Worm (Caenorhabditis elegans) whole organism, L2 larva: ENCODE results near the gene cids-1.
A peak's percentile ranks its signal among the peaks of the same experiment; 100 is the strongest.

ENCODE experiments used
- C34F6.9 ChIP-seq: fragments of 150-350 bp; optimal IDR thresholded peaks from 2 replicates; lab custom pipeline; 2014; ENCODE audit warnings: missing biosample characterization, missing genetic modification characterization
- F13H6.1 ChIP-seq: sonication (generic microtip); optimal IDR thresholded peaks from 2 replicates; lab custom pipeline; 2016; ENCODE audit warnings: missing genetic modification characterization, missing compliant biosample characterization
- Y55F3AM.14 ChIP-seq: fragments of 200-800 bp; sonication (Bioruptor generic); optimal IDR thresholded peaks from 2 replicates; lab custom pipeline; 2018; ENCODE audit warnings: mild to moderate bottlenecking, missing genetic modification characterization, missing compliant biosample characterization
- ZK546.5 ChIP-seq: sonication (generic microtip); optimal IDR thresholded peaks from 2 replicates; lab custom pipeline; 2017; ENCODE audit warnings: missing biosample characterization, missing genetic modification characterization
- aly-2 ChIP-seq: fragments of 150-350 bp; optimal IDR thresholded peaks from 2 replicates; lab custom pipeline; 2014; ENCODE audit warnings: missing biosample characterization, missing genetic modification characterization
- ama-1 ChIP-seq: fragments of 150-350 bp; optimal IDR thresholded peaks from 2 replicates; lab custom pipeline; 2018; ENCODE audit warnings: inconsistent platforms
- blmp-1 ChIP-seq: sonication (generic microtip); optimal IDR thresholded peaks from 2 replicates; lab custom pipeline; 2017; ENCODE audit warnings: missing genetic modification characterization, mild to moderate bottlenecking, missing compliant biosample characterization, antibody characterized with exemption, moderate library complexity; ENCODE audit not compliant: insufficient read depth
- crh-2 ChIP-seq: sonication (generic microtip); optimal IDR thresholded peaks from 2 replicates; lab custom pipeline; 2017; ENCODE audit warnings: missing biosample characterization, missing genetic modification characterization
- dmd-4 ChIP-seq: sonication (generic microtip); optimal IDR thresholded peaks from 2 replicates; lab custom pipeline; 2017; ENCODE audit warnings: missing biosample characterization, missing genetic modification characterization
- egl-27 ChIP-seq: sonication (generic microtip); optimal IDR thresholded peaks from 3 replicates; lab custom pipeline; 2017; ENCODE audit warnings: missing biosample characterization, missing genetic modification reagents, missing genetic modification characterization
- elt-3 ChIP-seq: sonication (generic microtip); optimal IDR thresholded peaks from 2 replicates; lab custom pipeline; 2017; ENCODE audit warnings: missing biosample characterization, missing genetic modification characterization
- fos-1 ChIP-seq: fragments of 150-350 bp; optimal IDR thresholded peaks from 2 replicates; lab custom pipeline; 2014; ENCODE audit warnings: missing biosample characterization, missing genetic modification characterization
- gmeb-1 ChIP-seq: fragments of 150-350 bp; optimal IDR thresholded peaks from 2 replicates; lab custom pipeline; 2014; ENCODE audit warnings: missing biosample characterization, missing genetic modification characterization
- lin-11 ChIP-seq: fragments of 150-350 bp; sonication (generic microtip); optimal IDR thresholded peaks from 2 replicates; lab custom pipeline; 2014; ENCODE audit warnings: missing biosample characterization, missing genetic modification characterization, inconsistent platforms, mixed read lengths
- lin-13 ChIP-seq: fragments of 150-350 bp; optimal IDR thresholded peaks from 2 replicates; lab custom pipeline; 2014; ENCODE audit warnings: missing biosample characterization, missing genetic modification reagents, missing genetic modification characterization
- lin-39 ChIP-seq: fragments of 150-350 bp; optimal IDR thresholded peaks from 2 replicates; lab custom pipeline; 2014; ENCODE audit warnings: missing biosample characterization, missing genetic modification reagents, missing genetic modification characterization
- lsy-2 ChIP-seq, 2 experiments: fragments of 150-350 bp in 1 of 2; sonication (generic microtip) in 1 of 2; optimal IDR thresholded peaks; 2 replicates each; lab custom pipeline; 2014 to 2017; ENCODE audit warnings: missing biosample characterization in 2 of 2, missing genetic modification characterization in 2 of 2
- mab-5 ChIP-seq: fragments of 150-350 bp; optimal IDR thresholded peaks from 2 replicates; lab custom pipeline; 2014; ENCODE audit warnings: missing biosample characterization, missing genetic modification characterization
- mbf-1 ChIP-seq: sonication (generic microtip); optimal IDR thresholded peaks from 2 replicates; lab custom pipeline; 2017; ENCODE audit warnings: missing biosample characterization, missing genetic modification characterization
- mdl-1 ChIP-seq, 2 experiments: fragments of 150-350 bp in 1 of 2; sonication (generic microtip) in 1 of 2; optimal IDR thresholded peaks; 2 replicates each; lab custom pipeline; 2017; ENCODE audit warnings: missing biosample characterization in 2 of 2, missing genetic modification characterization in 2 of 2
- nhr-10 ChIP-seq: sonication (generic microtip); optimal IDR thresholded peaks from 2 replicates; lab custom pipeline; 2017; ENCODE audit warnings: missing biosample characterization, missing genetic modification characterization
- nhr-11 ChIP-seq: fragments of 150-350 bp; optimal IDR thresholded peaks from 2 replicates; lab custom pipeline; 2014; ENCODE audit warnings: missing biosample characterization, missing genetic modification characterization
- nhr-129 ChIP-seq: fragments of 150-350 bp; optimal IDR thresholded peaks from 2 replicates; lab custom pipeline; 2014; ENCODE audit warnings: missing biosample characterization, missing genetic modification characterization
- nhr-21 ChIP-seq: fragments of 150-350 bp; optimal IDR thresholded peaks from 2 replicates; lab custom pipeline; 2014; ENCODE audit warnings: missing biosample characterization, missing genetic modification characterization
- nhr-237 ChIP-seq: fragments of 150-350 bp; optimal IDR thresholded peaks from 2 replicates; lab custom pipeline; 2014; ENCODE audit warnings: missing biosample characterization, missing genetic modification characterization
- nhr-25 ChIP-seq: fragments of 150-350 bp; sonication (generic microtip); optimal IDR thresholded peaks from 3 replicates; lab custom pipeline; 2014; ENCODE audit warnings: missing biosample characterization, missing genetic modification characterization
- nhr-6 ChIP-seq: fragments of 150-350 bp; optimal IDR thresholded peaks from 2 replicates; lab custom pipeline; 2014; ENCODE audit warnings: missing biosample characterization, missing genetic modification characterization
- sem-4 ChIP-seq: fragments of 150-350 bp; optimal IDR thresholded peaks from 2 replicates; lab custom pipeline; 2014; ENCODE audit warnings: missing biosample characterization, missing genetic modification reagents, missing genetic modification characterization
- sma-3 ChIP-seq: sonication (generic microtip); optimal IDR thresholded peaks from 2 replicates; lab custom pipeline; 2016; ENCODE audit warnings: missing genetic modification reagents, missing genetic modification characterization, missing compliant biosample characterization
- sma-9 ChIP-seq, 2 experiments: fragments of 150-350 bp in 1 of 2; sonication (generic microtip) in 1 of 2; optimal IDR thresholded peaks; 2 replicates each; lab custom pipeline; 2014 to 2016; ENCODE audit warnings: missing genetic modification characterization in 2 of 2, mild to moderate bottlenecking in 1 of 2, missing biosample characterization in 1 of 2, missing compliant biosample characterization in 1 of 2, missing genetic modification reagents in 1 of 2, moderate library complexity in 1 of 2
- snpc-4 ChIP-seq: fragments of 150-350 bp; optimal IDR thresholded peaks from 2 replicates; lab custom pipeline; 2014; ENCODE audit warnings: missing biosample characterization, missing genetic modification characterization
- unc-39 ChIP-seq: fragments of 150-350 bp; optimal IDR thresholded peaks from 2 replicates; lab custom pipeline; 2014; ENCODE audit warnings: missing biosample characterization, missing genetic modification characterization
- unc-55 ChIP-seq: fragments of 150-350 bp; sonication (generic microtip); optimal IDR thresholded peaks from 3 replicates; lab custom pipeline; 2014; ENCODE audit warnings: missing biosample characterization, missing genetic modification reagents, missing genetic modification characterization
- unc-62 ChIP-seq: fragments of 150-350 bp; optimal IDR thresholded peaks from 2 replicates; lab custom pipeline; 2014; ENCODE audit warnings: missing biosample characterization, missing genetic modification reagents, missing genetic modification characterization
- zag-1 ChIP-seq: fragments of 150-350 bp; optimal IDR thresholded peaks from 2 replicates; lab custom pipeline; 2014; ENCODE audit warnings: missing biosample characterization, missing genetic modification characterization
- ztf-1 ChIP-seq: fragments of 200-800 bp; sonication (Bioruptor generic); conservative IDR thresholded peaks from 2 replicates; pipeline ENCODE4 v1.3.6; 2022; ENCODE audit warnings: missing genetic modification characterization, missing compliant biosample characterization
- ztf-11 ChIP-seq: sonication (generic microtip); optimal IDR thresholded peaks from 2 replicates; lab custom pipeline; 2017; ENCODE audit warnings: missing biosample characterization, missing genetic modification characterization
- ztf-4 ChIP-seq: fragments of 150-350 bp; optimal IDR thresholded peaks from 2 replicates; lab custom pipeline; 2014; ENCODE audit warnings: missing biosample characterization, missing genetic modification characterization

Gene cids-1

ce11 chrIII:8227511-8227910, 16.7 kb upstream of the cids-1 start, which contains the start of gene fbxl-1:
fbxl-1 (plus strand) TSS chrIII:8227830.
- TF ChIP-seq ztf-4 (tag; lab: Kevin White, UChicago): peak; percentile 38
- no peak for TF ChIP-seq nhr-237
- TF ChIP-seq aly-2 (tag; lab: Kevin White, UChicago): no peak
- TF ChIP-seq mbf-1: no peak
- TF ChIP-seq Y55F3AM.14 (GFP tag; lab: Kevin White, UChicago): peak; percentile 71
- TF ChIP-seq ZK546.5 (tag; lab: Kevin White, UChicago): no peak
- TF ChIP-seq nhr-6: peak; percentile 18
- peak; percentile 96 for TF ChIP-seq C34F6.9 (tag; lab: Kevin White, UChicago)
- peak; percentile 86 for TF ChIP-seq sma-9 (GFP tag; optimal IDR thresholded peaks at IDR 0.05; lab: Kevin White, UChicago)
- no peak for TF ChIP-seq sma-9 (tag; optimal IDR thresholded peaks at IDR 0.05; lab: Kevin White, UChicago)
- TF ChIP-seq F13H6.1 (tag; lab: Kevin White, UChicago): peak; percentile 87
- peak; percentile 92 for TF ChIP-seq lin-11 (tag; lab: Kevin White, UChicago)
- TF ChIP-seq nhr-129 (tag; lab: Kevin White, UChicago): peak; percentile 91
- TF ChIP-seq lsy-2 (tag; optimal IDR thresholded peaks at IDR 0.05; lab: Kevin White, UChicago): peak in 1 of 2 experiments; percentile 88
- peak; percentile 76 for TF ChIP-seq unc-55 (GFP tag; lab: Kevin White, UChicago)
- TF ChIP-seq mdl-1 (tag; optimal IDR thresholded peaks at IDR 0.05; lab: Kevin White, UChicago): peak; percentile 78 to 92
- TF ChIP-seq nhr-11 (tag; lab: Kevin White, UChicago): no peak
- TF ChIP-seq elt-3 (tag; lab: Kevin White, UChicago): no peak
- no peak for TF ChIP-seq unc-62 (GFP tag; lab: Kevin White, UChicago)
- peak; percentile 88 for TF ChIP-seq sem-4
- peak; percentile 30 for TF ChIP-seq egl-27
- peak; percentile 44 for TF ChIP-seq gmeb-1 (tag; lab: Kevin White, UChicago)
- peak; percentile 66 for TF ChIP-seq nhr-21
- peak; percentile 51 for TF ChIP-seq lin-13 (GFP tag; lab: Kevin White, UChicago)
- peak; percentile 70 for TF ChIP-seq fos-1 (tag; lab: Kevin White, UChicago)
- TF ChIP-seq snpc-4: peak; percentile 64
- no peak for TF ChIP-seq ama-1 (lab: Kevin White, UChicago)
- TF ChIP-seq crh-2 (tag; lab: Kevin White, UChicago): peak; percentile 75
- TF ChIP-seq mab-5 (tag; lab: Kevin White, UChicago): peak; percentile 57
- TF ChIP-seq zag-1 (tag; lab: Kevin White, UChicago): peak; percentile 66
- TF ChIP-seq nhr-10 (tag; lab: Kevin White, UChicago): no peak
- peak; percentile 54 for TF ChIP-seq nhr-25 (tag; lab: Kevin White, UChicago)
- TF ChIP-seq sma-3 (GFP tag; lab: Kevin White, UChicago): peak; percentile 53
- TF ChIP-seq ztf-11 (tag; lab: Kevin White, UChicago): no peak

ce11 chrIII:8228916-8229315, 15.3 kb upstream of the cids-1 start:
- peak; percentile 44 for TF ChIP-seq nhr-25 (tag; lab: Kevin White, UChicago)
- TF ChIP-seq fos-1 (tag; lab: Kevin White, UChicago): no peak

ce11 chrIII:8229480-8229879, 14.8 kb upstream of the cids-1 start:
- TF ChIP-seq nhr-6 (peak; percentile 41), gmeb-1 (tag; lab: Kevin White, UChicago) (no peak), nhr-129 (tag; lab: Kevin White, UChicago) (peak; percentile 2), nhr-11 (tag; lab: Kevin White, UChicago) (no peak), sma-9 (GFP tag; optimal IDR thresholded peaks at IDR 0.05; lab: Kevin White, UChicago) (peak; percentile 8), sma-9 (tag; optimal IDR thresholded peaks at IDR 0.05; lab: Kevin White, UChicago) (no peak), mbf-1 (no peak), C34F6.9 (tag; lab: Kevin White, UChicago) (peak; percentile 48), lsy-2 (tag; optimal IDR thresholded peaks at IDR 0.05; lab: Kevin White, UChicago) (peak in 1 of 2 experiments; percentile 57), Y55F3AM.14 (GFP tag; lab: Kevin White, UChicago) (no peak), crh-2 (tag; lab: Kevin White, UChicago) (peak; percentile 42), F13H6.1 (tag; lab: Kevin White, UChicago) (no peak)

ce11 chrIII:8232634-8233033, 11.6 kb upstream of the cids-1 start, which contains the start of gene henn-1:
henn-1 (plus strand) TSS chrIII:8232651.
- TF ChIP-seq nhr-21: no peak
- TF ChIP-seq sma-3 (GFP tag; lab: Kevin White, UChicago): no peak
- no peak for TF ChIP-seq nhr-6
- TF ChIP-seq crh-2 (tag; lab: Kevin White, UChicago): no peak
- TF ChIP-seq blmp-1 (tag; lab: Kevin White, UChicago): no peak
- no peak for TF ChIP-seq dmd-4 (tag; lab: Kevin White, UChicago)
- no peak for TF ChIP-seq lsy-2 (tag; optimal IDR thresholded peaks at IDR 0.05; lab: Kevin White, UChicago)
- no peak for TF ChIP-seq ztf-1 (GFP tag; lab: Robert Waterston, UW)
- no peak for TF ChIP-seq unc-39
- TF ChIP-seq nhr-237: no peak
- TF ChIP-seq lin-13 (GFP tag; lab: Kevin White, UChicago): no peak
- no peak for TF ChIP-seq ama-1 (lab: Kevin White, UChicago)
- no peak for TF ChIP-seq lin-39 (tag; lab: Kevin White, UChicago)
- TF ChIP-seq sma-9 (GFP tag; optimal IDR thresholded peaks at IDR 0.05; lab: Kevin White, UChicago): no peak
- no peak for TF ChIP-seq sma-9 (tag; optimal IDR thresholded peaks at IDR 0.05; lab: Kevin White, UChicago)
